Worm (Caenorhabditis elegans) whole organism, early embryonic: ENCODE data around the gene F40A3.2.

Experiments used
- ceh-13 ChIP-seq: fragments of 200-800 bp; sonication (Bioruptor generic); optimal IDR thresholded peaks from 2 replicates; lab custom pipeline; 2018; ENCODE audit warnings: mild to moderate bottlenecking, missing genetic modification characterization, missing compliant biosample characterization
- ceh-36 ChIP-seq: sonication (generic microtip); optimal IDR thresholded peaks from 2 replicates; lab custom pipeline; 2016; ENCODE audit warnings: missing genetic modification characterization, inconsistent platforms, missing compliant biosample characterization
- scrt-1 ChIP-seq: fragments of 200-800 bp; sonication (Bioruptor generic); IDR thresholded peaks from 2 replicates; pipeline ENCODE4 v1.3.6; 2022; ENCODE audit warnings: missing genetic modification characterization, missing compliant biosample characterization

DNA sequence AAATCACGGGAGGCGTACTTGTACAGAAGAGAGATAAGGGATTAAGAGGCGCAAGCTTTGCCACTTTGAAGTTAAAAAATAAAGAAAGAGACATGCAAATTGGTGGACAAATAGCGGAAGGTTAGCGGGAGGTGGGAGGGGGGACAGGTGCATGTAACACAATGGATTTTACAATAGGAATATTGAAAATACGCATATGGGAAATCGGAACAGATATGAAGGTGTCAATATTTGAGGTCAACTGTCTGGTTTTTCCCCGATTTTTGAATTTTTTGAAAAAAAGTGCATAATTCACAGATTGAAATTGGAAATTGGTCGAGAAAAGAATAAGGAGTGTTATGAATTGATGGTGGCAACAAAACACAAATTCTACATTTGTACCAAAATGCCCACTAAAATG lies 16.9 kb upstream of the F40A3.2 start, which contains the start of gene C37C3.17:
- TF ChIP-seq ceh-36 (no peak), scrt-1 (GFP tag; lab: Robert Waterston, UW) (no peak), ceh-13 (GFP tag; lab: Kevin White, UChicago) (no peak)
